Fruit fly (Drosophila melanogaster) whole organism, pupa: ENCODE results near the gene MsR1.

Source experiments
- CG10348 ChIP-seq: fragments of 200-800 bp; sonication (Bioruptor generic); IDR thresholded peaks from 2 replicates; pipeline ENCODE4 v1.3.6; 2022; ENCODE audit warnings: missing biosample characterization, missing genetic modification characterization
- CG12605 ChIP-seq: fragments of 200-800 bp; sonication (Bioruptor generic); IDR thresholded peaks from 2 replicates; pipeline ENCODE4 v1.3.6; 2022; ENCODE audit warnings: missing biosample characterization, missing genetic modification characterization
- CG13204 ChIP-seq: fragments of 200-800 bp; sonication (Bioruptor generic); optimal IDR thresholded peaks from 2 replicates; lab custom pipeline; 2018; ENCODE audit warnings: missing biosample characterization, mild to moderate bottlenecking, missing genetic modification characterization, moderate library complexity
- CG14655 ChIP-seq: fragments of 200-800 bp; sonication (Bioruptor generic); optimal IDR thresholded peaks from 3 replicates; lab custom pipeline; 2017; ENCODE audit warnings: mild to moderate bottlenecking, missing biosample characterization, missing genetic modification reagents, missing genetic modification characterization
- CG15710 ChIP-seq: fragments of 200-800 bp; sonication (Bioruptor generic); optimal IDR thresholded peaks from 2 replicates; lab custom pipeline; 2018; ENCODE audit warnings: missing biosample characterization, mild to moderate bottlenecking, missing genetic modification characterization, moderate library complexity
- CG17806 ChIP-seq: fragments of 200-800 bp; sonication (Bioruptor generic); optimal IDR thresholded peaks from 2 replicates; lab custom pipeline; 2018; ENCODE audit warnings: missing biosample characterization, mild to moderate bottlenecking, missing genetic modification characterization, moderate library complexity
- CG32121 ChIP-seq: fragments of 200-800 bp; sonication (Bioruptor generic); IDR thresholded peaks from 2 replicates; pipeline ENCODE4 v1.3.6; 2022; ENCODE audit warnings: missing biosample characterization, missing genetic modification characterization
- CG34367 ChIP-seq: fragments of 200-800 bp; sonication (Bioruptor generic); optimal IDR thresholded peaks from 2 replicates; lab custom pipeline; 2018; ENCODE audit warnings: missing biosample characterization, mild to moderate bottlenecking, missing genetic modification characterization
- CG4496 ChIP-seq: fragments of 200-800 bp; sonication (Bioruptor generic); IDR thresholded peaks from 3 replicates; pipeline ENCODE4 v1.3.6; 2022; ENCODE audit warnings: missing biosample characterization, missing genetic modification characterization
- CG8159 ChIP-seq: fragments of 200-800 bp; sonication (Bioruptor generic); optimal IDR thresholded peaks from 3 replicates; lab custom pipeline; 2018; ENCODE audit warnings: missing biosample characterization, mild to moderate bottlenecking, missing genetic modification characterization, moderate library complexity
- CG8301 ChIP-seq: fragments of 200-800 bp; sonication (Bioruptor generic); optimal IDR thresholded peaks from 2 replicates; lab custom pipeline; 2018; ENCODE audit warnings: missing biosample characterization, mild to moderate bottlenecking, missing genetic modification characterization
- CG9948 ChIP-seq: fragments of 200-800 bp; sonication (Bioruptor generic); optimal IDR thresholded peaks from 2 replicates; lab custom pipeline; 2018; ENCODE audit warnings: missing biosample characterization, mild to moderate bottlenecking, missing genetic modification characterization, moderate library complexity
- D1 ChIP-seq: fragments of 200-800 bp; sonication (Bioruptor generic); optimal IDR thresholded peaks from 2 replicates; lab custom pipeline; 2018; ENCODE audit warnings: missing biosample characterization, mild to moderate bottlenecking, missing genetic modification characterization, moderate library complexity
- EcR ChIP-seq: fragments of 200-800 bp; sonication (Bioruptor generic); optimal IDR thresholded peaks from 3 replicates; lab custom pipeline; 2019; ENCODE audit warnings: missing biosample characterization, missing genetic modification characterization, mild to moderate bottlenecking, moderate library complexity, missing genetic modification reagents
- Ets98B ChIP-seq: fragments of 200-800 bp; sonication (Bioruptor generic); IDR thresholded peaks from 2 replicates; pipeline ENCODE4 v1.3.6; 2022; ENCODE audit warnings: missing biosample characterization, missing genetic modification characterization
- Pif1A ChIP-seq: fragments of 200-800 bp; sonication (Bioruptor generic); optimal IDR thresholded peaks from 3 replicates; lab custom pipeline; 2016; ENCODE audit warnings: missing biosample characterization, missing genetic modification characterization
- Pif1B ChIP-seq: fragments of 200-800 bp; sonication (Bioruptor generic); optimal IDR thresholded peaks from 3 replicates; lab custom pipeline; 2016; ENCODE audit warnings: missing biosample characterization, missing genetic modification characterization
- Snoo ChIP-seq: fragments of 200-800 bp; sonication (Bioruptor generic); optimal IDR thresholded peaks from 3 replicates; lab custom pipeline; 2017; ENCODE audit warnings: missing biosample characterization, mild to moderate bottlenecking, missing genetic modification characterization, inconsistent platforms
- fd96Ca ChIP-seq: fragments of 200-800 bp; sonication (Bioruptor generic); IDR thresholded peaks from 3 replicates; pipeline ENCODE4 v1.3.6; 2022; ENCODE audit warnings: missing biosample characterization, missing genetic modification characterization
- gl ChIP-seq: fragments of 200-800 bp; sonication (Bioruptor generic); optimal IDR thresholded peaks from 2 replicates; lab custom pipeline; 2018; ENCODE audit warnings: missing biosample characterization, mild to moderate bottlenecking, missing genetic modification characterization
- rn ChIP-seq: fragments of 200-800 bp; sonication (Bioruptor generic); IDR thresholded peaks from 2 replicates; pipeline ENCODE4 v1.3.6; 2022; ENCODE audit warnings: missing biosample characterization, missing genetic modification characterization

Gene MsR1

DNA sequence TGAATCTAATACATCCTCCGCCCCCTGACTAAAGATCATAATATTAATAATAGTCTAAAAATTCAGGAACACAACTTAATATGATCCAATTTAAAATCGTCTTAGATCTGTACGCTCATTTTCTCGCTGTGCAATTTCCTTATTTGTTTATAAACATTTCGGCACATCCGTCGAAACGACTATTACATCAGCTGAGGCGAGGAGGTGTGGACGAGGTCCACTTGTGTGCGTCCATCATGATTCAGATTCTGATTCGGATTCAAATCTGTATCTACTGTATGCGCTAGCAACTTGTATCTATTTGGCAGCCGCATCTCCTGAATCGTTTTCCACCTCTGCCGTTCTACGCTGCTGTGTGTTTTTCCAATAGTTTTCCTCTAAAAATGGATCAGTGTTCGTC is 57.0 kb downstream of the MsR1 start:
- TF ChIP-seq CG9948 (tag; lab: Kevin White, UChicago): no peak
- TF ChIP-seq CG8301 (tag; lab: Kevin White, UChicago): no peak
- no peak for TF ChIP-seq Snoo (tag; lab: Kevin White, UChicago)
- TF ChIP-seq CG13204: no peak
- no peak for TF ChIP-seq Pif1A (GFP tag; lab: Kevin White, UChicago)
- TF ChIP-seq D1 (tag; lab: Kevin White, UChicago): no peak
- TF ChIP-seq fd96Ca (GFP tag; lab: Robert Waterston, UW): no peak
- TF ChIP-seq CG8159 (tag; lab: Kevin White, UChicago): no peak
- TF ChIP-seq CG10348: no peak

DNA sequence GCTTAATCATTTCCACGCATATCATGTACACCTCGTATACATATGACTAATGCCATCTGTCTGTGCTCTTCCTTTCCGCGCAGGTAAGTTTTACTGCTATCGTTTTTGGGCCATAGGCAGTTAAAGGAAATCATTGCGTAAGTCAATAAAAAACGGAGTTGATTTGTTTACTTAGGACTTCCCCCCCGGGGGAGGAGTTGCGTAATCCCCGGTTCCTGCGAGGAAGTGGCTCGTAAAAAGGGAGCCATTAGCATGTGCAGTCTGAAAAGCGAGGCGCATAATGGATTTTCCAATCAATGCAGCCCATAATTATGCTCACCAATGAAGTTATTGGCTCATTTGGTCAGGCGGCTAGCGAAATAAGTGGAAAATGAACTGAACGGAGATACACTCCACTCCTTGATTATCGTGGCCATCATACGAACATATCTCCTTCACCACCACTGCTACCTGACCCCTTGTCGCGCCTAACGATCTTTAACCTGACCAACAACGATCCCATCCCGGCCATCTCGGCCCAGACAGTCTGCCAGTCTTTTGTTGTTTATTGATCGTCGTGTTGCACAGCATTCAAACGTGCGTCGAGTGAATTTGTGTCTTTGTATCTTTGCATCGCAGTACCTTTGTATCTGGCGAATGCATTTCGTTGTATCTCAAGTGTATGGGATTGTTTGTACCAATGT is 63.0 kb downstream of the MsR1 start:
- TF ChIP-seq rn (GFP tag; lab: Robert Waterston, UW): no peak
- TF ChIP-seq, all 21 proteins: peak for 0

DNA sequence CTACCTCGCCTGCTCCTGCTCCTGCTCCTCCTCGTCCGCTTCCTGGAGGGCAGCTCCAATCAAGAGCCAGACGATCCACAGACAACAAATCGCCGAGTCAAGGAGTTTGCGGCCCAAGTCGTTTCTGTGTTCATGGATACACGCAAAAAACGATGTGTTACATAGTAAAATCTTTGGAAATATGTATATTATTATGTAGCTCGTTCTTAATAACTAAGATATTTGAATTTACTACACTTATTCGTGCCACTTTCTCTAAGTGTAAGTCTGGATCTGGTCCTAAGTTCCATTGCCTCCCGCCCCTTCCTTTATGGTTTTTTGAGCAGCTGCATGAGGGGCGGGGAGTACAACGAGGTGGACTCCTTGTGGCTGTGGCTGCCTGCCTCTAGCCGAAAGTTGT is 63.9 kb downstream of the MsR1 start:
- peak; percentile 49 for TF ChIP-seq gl
- no peak for TF ChIP-seq rn (GFP tag; lab: Robert Waterston, UW)
- peak; percentile 45 for TF ChIP-seq CG8301 (tag; lab: Kevin White, UChicago)
- peak; percentile 68 for TF ChIP-seq CG9948 (tag; lab: Kevin White, UChicago)
- TF ChIP-seq Pif1B (GFP tag; lab: Kevin White, UChicago): peak; percentile 72
- TF ChIP-seq CG8159 (tag; lab: Kevin White, UChicago): peak; percentile 67
- TF ChIP-seq CG34367 (tag; lab: Kevin White, UChicago): peak; percentile 62
- no peak for TF ChIP-seq CG12605 (GFP tag; lab: Robert Waterston, UW)
- TF ChIP-seq CG4496: no peak
- TF ChIP-seq CG17806 (tag; lab: Kevin White, UChicago): peak; percentile 78
- TF ChIP-seq Pif1A (GFP tag; lab: Kevin White, UChicago): peak; percentile 56
- TF ChIP-seq CG32121 (GFP tag; lab: Robert Waterston, UW): 0 out of 2 replicates have a peak, but pooled peaks have one; percentile 31
- TF ChIP-seq CG14655 (GFP tag; lab: Kevin White, UChicago): peak; percentile 67
- no peak for TF ChIP-seq CG10348
- TF ChIP-seq D1 (tag; lab: Kevin White, UChicago): no peak
- TF ChIP-seq Snoo (tag; lab: Kevin White, UChicago): no peak
- TF ChIP-seq Ets98B (GFP tag; lab: Robert Waterston, UW): peak; percentile 61
- TF ChIP-seq fd96Ca (GFP tag; lab: Robert Waterston, UW): peak; percentile 71
- no peak for TF ChIP-seq EcR (GFP tag; lab: Kevin White, UChicago)
- TF ChIP-seq CG13204: peak; percentile 65
- peak; percentile 69 for TF ChIP-seq CG15710

DNA sequence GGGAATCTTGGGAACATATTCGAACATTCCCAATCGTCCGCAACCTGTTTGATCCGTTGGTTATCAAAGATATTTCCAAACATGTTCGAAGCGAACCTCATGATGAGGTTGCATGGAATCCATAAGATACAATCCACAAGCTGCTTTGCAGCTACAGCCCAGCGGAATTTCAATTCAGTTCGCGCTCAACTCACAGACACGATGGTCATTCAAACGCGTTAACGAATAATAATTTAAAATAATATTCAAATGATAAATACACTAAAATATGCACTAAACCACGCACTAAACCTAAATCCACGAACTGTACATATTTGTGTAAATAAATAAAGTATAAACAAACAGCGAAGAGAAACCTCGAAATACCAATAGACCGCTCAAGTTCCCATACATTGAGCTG is 65.3 kb downstream of the MsR1 start:
- TF ChIP-seq Pif1B (GFP tag; lab: Kevin White, UChicago): peak; percentile 4
- no peak for TF ChIP-seq CG13204
- no peak for TF ChIP-seq CG14655 (GFP tag; lab: Kevin White, UChicago)
- peak; percentile 12 for TF ChIP-seq Pif1A (GFP tag; lab: Kevin White, UChicago)
- TF ChIP-seq CG4496: no peak

DNA sequence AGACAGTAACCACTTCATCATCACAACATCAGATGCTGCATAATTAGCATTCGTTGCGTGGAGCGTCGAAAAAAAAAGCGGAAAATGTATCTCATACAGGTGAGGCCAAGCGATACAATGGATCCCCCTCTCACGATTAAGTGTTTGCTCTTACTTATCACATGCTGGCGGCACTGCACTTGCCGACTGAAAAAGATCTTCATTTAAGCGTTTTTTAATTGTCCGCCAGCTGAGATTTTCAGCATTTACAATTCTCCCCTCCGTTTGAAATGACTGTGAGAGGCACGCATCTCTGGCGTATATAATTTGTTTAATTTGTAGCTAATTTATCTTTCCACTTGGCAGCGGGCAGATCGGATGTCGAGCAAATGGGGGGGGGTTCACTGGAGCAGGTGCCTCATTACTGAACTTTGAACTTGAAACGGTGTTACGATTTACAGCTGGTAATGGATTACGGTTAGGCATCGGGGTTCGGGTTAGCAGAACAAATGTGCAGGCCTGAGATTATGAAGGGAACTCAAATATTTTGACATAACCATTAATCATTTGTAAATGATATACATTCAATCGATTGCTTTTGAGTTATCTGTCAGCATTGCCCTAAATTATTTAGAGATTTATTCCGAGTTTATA is 66.3 kb downstream of the MsR1 start, which contains the start of gene Mzt1:
Gene Mzt1, plus strand, starts transcription at position 583 of the 633 bp plus-strand sequence.
- TF ChIP-seq CG12605 (GFP tag; lab: Robert Waterston, UW) (no peak), Pif1A (GFP tag; lab: Kevin White, UChicago) (no peak), CG8159 (tag; lab: Kevin White, UChicago) (no peak), gl (no peak), CG10348 (no peak), CG4496 (no peak)

DNA sequence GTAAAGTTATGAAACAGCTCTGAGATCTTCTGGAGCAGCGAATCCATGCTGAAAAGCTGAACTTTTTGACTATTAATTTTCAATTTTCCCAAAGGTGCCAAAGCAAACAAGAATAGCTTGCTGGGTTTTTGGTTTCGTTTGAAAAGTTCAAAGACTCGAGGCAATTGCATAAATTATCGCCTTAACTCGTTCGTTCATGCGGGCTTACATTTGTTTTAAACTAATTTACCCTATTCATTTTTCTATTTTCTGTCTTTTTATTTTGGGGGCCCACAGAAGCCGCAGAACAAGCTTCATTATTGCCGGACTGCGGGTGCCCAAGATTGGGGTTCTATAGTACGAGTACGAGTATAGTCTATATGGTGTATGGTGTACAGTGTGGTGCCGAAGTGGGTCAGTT is 68.4 kb downstream of the MsR1 start, which contains the start of the genes CG32298 and CG32299:
Gene CG32298, minus strand, starts transcription at position 101 of the 400 bp plus-strand sequence.
Gene CG32299, minus strand, starts transcription at position 101 of the 400 bp plus-strand sequence.
- TF ChIP-seq CG8159 (tag; lab: Kevin White, UChicago) (no peak), CG14655 (GFP tag; lab: Kevin White, UChicago) (no peak), fd96Ca (GFP tag; lab: Robert Waterston, UW) (no peak), Ets98B (GFP tag; lab: Robert Waterston, UW) (no peak), D1 (tag; lab: Kevin White, UChicago) (no peak), CG8301 (tag; lab: Kevin White, UChicago) (no peak), EcR (GFP tag; lab: Kevin White, UChicago) (no peak), CG4496 (no peak), Snoo (tag; lab: Kevin White, UChicago) (no peak), CG15710 (no peak), CG34367 (tag; lab: Kevin White, UChicago) (no peak), CG9948 (tag; lab: Kevin White, UChicago) (no peak), CG12605 (GFP tag; lab: Robert Waterston, UW) (no peak), CG13204 (no peak), gl (no peak)
